Fruit fly (Drosophila melanogaster) whole organism, adult: Measurements from ENCODE around the gene CG10550.

ENCODE experiments used
- CG7101 ChIP-seq: fragments of 200-800 bp; sonication (Bioruptor generic); optimal IDR thresholded peaks from 2 replicates; lab custom pipeline; 2018; ENCODE audit warnings: missing biosample characterization, mild to moderate bottlenecking, missing genetic modification characterization, moderate library complexity
- Hr96 ChIP-seq: fragments of 200-800 bp; sonication (Bioruptor generic); optimal IDR thresholded peaks from 2 replicates; lab custom pipeline; 2016; ENCODE audit warnings: missing biosample characterization, missing genetic modification characterization
- bab1 ChIP-seq: fragments of 200-800 bp; sonication (Bioruptor generic); optimal IDR thresholded peaks from 3 replicates; lab custom pipeline; 2019; ENCODE audit warnings: missing biosample characterization, mild to moderate bottlenecking, missing genetic modification characterization, moderate library complexity
- ovo ChIP-seq: fragments of 200-800 bp; sonication (Bioruptor generic); optimal IDR thresholded peaks from 2 replicates; lab custom pipeline; 2016; ENCODE audit warnings: missing biosample characterization, missing genetic modification characterization

DNA sequence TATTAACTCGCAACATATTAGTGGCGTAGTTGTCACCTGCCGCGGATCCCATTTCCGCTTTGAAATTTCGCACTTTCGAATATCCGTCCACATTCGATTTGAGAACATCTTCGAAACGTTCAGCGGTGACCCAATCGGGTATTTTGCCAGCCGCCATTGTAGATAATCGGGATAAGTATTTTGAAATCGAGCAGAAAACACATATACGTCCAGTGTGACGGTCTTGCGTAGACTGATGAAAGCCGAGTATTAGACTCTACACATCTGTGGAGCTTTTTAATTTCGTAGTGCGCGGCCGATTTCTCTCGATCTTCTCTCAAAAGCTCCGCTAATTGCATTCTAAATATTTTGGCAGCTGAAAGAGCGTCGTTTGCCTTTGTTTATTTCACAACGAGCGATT is 20.9 kb upstream of the CG10550 start, which contains the start of gene CHKov1:
- TF ChIP-seq Hr96 (no peak), bab1 (GFP tag; lab: Kevin White, UChicago) (no peak), ovo (no peak), CG7101 (no peak)
